Worm (Caenorhabditis elegans): ENCODE results near the gene par-4.

ce11 chrV:18131049-18131448, 32.6 kb downstream of the par-4 start, which contains the start of gene Y37H2A.12:
- TF ChIP-seq sox-4 (tag; optimal IDR thresholded peaks at IDR 0.05) (no peak), mef-2 (tag; optimal IDR thresholded peaks at IDR 0.05) (no peak), irx-1 (tag; optimal IDR thresholded peaks at IDR 0.05) (no peak), fos-1 (tag; optimal IDR thresholded peaks at IDR 0.05) (no peak)
